Worm (Caenorhabditis elegans) whole organism, L4/young adult: ENCODE data around the gene pch-2.
A peak's percentile ranks its signal among the peaks of the same experiment; 100 is the strongest.

Experiments used
- W03F9.2 ChIP-seq: fragments of 150-350 bp; optimal IDR thresholded peaks from 2 replicates; lab custom pipeline; 2014; ENCODE audit warnings: missing biosample characterization, missing genetic modification characterization
- dao-5 ChIP-seq: sonication (generic microtip); optimal IDR thresholded peaks from 2 replicates; lab custom pipeline; 2016; ENCODE audit warnings: missing genotype, missing genetic modification characterization, moderate library complexity, missing compliant biosample characterization
- him-1 ChIP-seq: sonication (generic microtip); optimal IDR thresholded peaks from 2 replicates; lab custom pipeline; 2016; ENCODE audit warnings: missing genotype, missing genetic modification reagents, missing genetic modification characterization, missing compliant biosample characterization

The pch-2 gene

DNA sequence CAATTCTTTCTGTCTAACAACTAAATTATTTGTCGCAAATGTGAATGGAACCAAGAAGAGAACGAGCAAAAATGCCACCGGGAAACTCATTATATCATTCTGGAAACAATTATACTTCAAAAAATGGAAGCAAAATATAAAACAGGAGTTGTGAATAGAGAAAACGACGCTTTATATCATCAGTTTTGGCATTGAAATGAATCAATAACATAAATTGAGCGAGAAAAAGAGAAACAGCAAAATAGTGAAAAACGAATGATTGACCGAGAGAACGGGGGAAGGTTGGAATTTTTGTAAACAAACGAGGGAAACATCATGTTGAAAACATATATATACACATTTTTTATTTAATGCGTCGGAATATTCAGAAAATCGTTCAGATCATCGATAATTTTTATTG, 21.3 kb upstream of the pch-2 start, which contains the start of gene ctns-1:
Gene ctns-1 (minus strand): TSS at position 101 of the 400 bp plus-strand sequence.
- TF ChIP-seq W03F9.2 (tag; lab: Kevin White, UChicago) = no peak
- no peak for TF ChIP-seq him-1
- TF ChIP-seq dao-5 (tag; lab: Kevin White, UChicago) = no peak

- TF ChIP-seq dao-5 (tag; lab: Kevin White, UChicago) (no peak), W03F9.2 (tag; lab: Kevin White, UChicago) (no peak), him-1 (no peak)
Measured at ce11 chrII:8137379-8137778, 20.8 kb upstream of the pch-2 start.

ce11 chrII:8138015-8138546, 20.1 kb upstream of the pch-2 start, which contains the start of gene cdc-48.2:
cdc-48.2 (plus strand) TSS chrII:8138496.
- TF ChIP-seq him-1 = no peak
- TF ChIP-seq dao-5 (tag; lab: Kevin White, UChicago) = no peak
- TF ChIP-seq W03F9.2 (tag; lab: Kevin White, UChicago) = no peak

ce11 chrII:8141135-8141534, 17.0 kb upstream of the pch-2 start:
- no peak for TF ChIP-seq dao-5 (tag; lab: Kevin White, UChicago)
- no peak for TF ChIP-seq W03F9.2 (tag; lab: Kevin White, UChicago)
- TF ChIP-seq him-1 = no peak

- TF ChIP-seq him-1 = no peak
- TF ChIP-seq dao-5 (tag; lab: Kevin White, UChicago) = no peak
- peak; percentile 76 for TF ChIP-seq W03F9.2 (tag; lab: Kevin White, UChicago)
Measured at ce11 chrII:8143278-8143931, 14.7 kb upstream of the pch-2 start, which contains the start of the genes ints-11 and rpl-10. ints-11 (minus strand) TSS chrII:8143478. rpl-10 (plus strand) TSS chrII:8143881.

DNA sequence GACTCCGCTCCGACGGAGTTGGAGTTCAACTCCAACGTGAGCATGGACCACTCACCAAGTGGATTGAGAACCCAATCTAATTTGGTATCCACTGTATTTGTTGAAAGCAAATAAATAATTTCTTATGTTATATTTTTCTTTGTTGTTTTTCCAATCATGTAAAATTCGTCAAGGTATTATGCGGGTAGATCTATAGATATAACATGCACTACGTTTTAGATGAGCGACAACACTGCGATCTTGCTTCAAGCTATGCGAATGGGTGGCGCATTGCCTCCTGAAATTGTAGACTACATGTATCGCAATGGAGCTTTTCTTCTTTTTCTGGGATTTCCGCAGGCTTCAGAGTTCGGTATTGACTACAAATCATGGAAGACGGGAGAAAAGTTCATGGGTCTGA, 13.6 kb upstream of the pch-2 start, which contains the start of gene F10B5.2:
Gene F10B5.2 (plus strand): TSS at position 220 of the 400 bp plus-strand sequence.
- TF ChIP-seq him-1 (no peak), W03F9.2 (tag; lab: Kevin White, UChicago) (no peak), dao-5 (tag; lab: Kevin White, UChicago) (no peak)

ce11 chrII:8149930-8150329, 8.2 kb upstream of the pch-2 start, which contains the start of gene F10B5.3:
F10B5.3 (minus strand) TSS chrII:8150030.
- TF ChIP-seq W03F9.2 (tag; lab: Kevin White, UChicago) (no peak), him-1 (no peak), dao-5 (tag; lab: Kevin White, UChicago) (no peak)

ce11 chrII:8152711-8153325, 5.3 kb upstream of the pch-2 start:
- TF ChIP-seq dao-5 (tag; lab: Kevin White, UChicago) (no peak), W03F9.2 (tag; lab: Kevin White, UChicago) (no peak), him-1 (no peak)

ce11 chrII:8156845-8157373, 1.2 kb upstream of the pch-2 start, which contains the start of the genes tub-1 and tmem-138:
tub-1 (minus strand) TSS chrII:8156945.
tmem-138 (plus strand) TSS chrII:8157323.
- TF ChIP-seq dao-5 (tag; lab: Kevin White, UChicago) = no peak
- TF ChIP-seq W03F9.2 (tag; lab: Kevin White, UChicago) = no peak
- no peak for TF ChIP-seq him-1

ce11 chrII:8160916-8161315, 2.8 kb downstream of the pch-2 start:
- no peak for TF ChIP-seq him-1
- no peak for TF ChIP-seq W03F9.2 (tag; lab: Kevin White, UChicago)
- TF ChIP-seq dao-5 (tag; lab: Kevin White, UChicago) = no peak

DNA sequence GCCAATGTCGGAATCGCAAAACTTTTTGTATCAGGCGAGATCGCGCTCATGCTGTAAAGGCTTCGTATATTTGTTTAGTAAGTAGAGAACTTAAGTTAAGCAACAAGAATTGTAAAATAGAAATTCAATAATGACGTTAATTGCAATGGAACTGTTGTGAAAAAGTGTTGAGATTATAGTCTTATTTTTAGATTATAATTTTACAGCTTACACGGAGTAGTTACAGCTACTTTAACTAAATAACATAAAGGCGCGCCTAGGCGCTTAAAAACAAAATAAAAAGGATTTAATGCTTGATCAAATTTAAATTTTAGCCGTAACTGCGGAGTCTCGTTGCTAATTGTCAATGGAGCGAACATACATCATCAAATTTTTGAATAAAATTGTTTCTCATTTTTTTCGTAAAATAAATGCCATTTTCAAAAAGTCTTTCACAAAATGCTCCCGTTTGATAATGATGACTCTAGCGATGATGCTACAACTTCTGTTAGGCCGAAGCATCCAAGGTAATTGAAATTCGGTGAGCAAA, 4.0 kb downstream of the pch-2 start, which contains the start of the genes emb-27 and rrf-3:
Gene emb-27 (minus strand): TSS at position 51 of the 529 bp plus-strand sequence.
Gene rrf-3 (plus strand): TSS at position 346 of the 529 bp plus-strand sequence.
- TF ChIP-seq him-1 = no peak

ce11 chrII:8169283-8169682, 11.1 kb downstream of the pch-2 start, which contains the start of gene T05C12.15:
T05C12.15 (plus strand) TSS chrII:8169583.
- TF ChIP-seq dao-5 (tag; lab: Kevin White, UChicago) (no peak), him-1 (no peak), W03F9.2 (tag; lab: Kevin White, UChicago) (no peak)

- TF ChIP-seq him-1 (no peak), dao-5 (tag; lab: Kevin White, UChicago) (no peak), W03F9.2 (tag; lab: Kevin White, UChicago) (no peak)
Measured at ce11 chrII:8170374-8170773, 12.2 kb downstream of the pch-2 start, which contains the start of gene T05C12.11. T05C12.11 (minus strand) TSS chrII:8170474.
